Worm (Caenorhabditis elegans) whole organism, L3 larva: Measurements from ENCODE around the gene B0244.16.

Experiments
- ZK546.5 ChIP-seq: sonication (generic microtip); optimal IDR thresholded peaks from 2 replicates; lab custom pipeline; 2017; ENCODE audit warnings: missing biosample characterization, missing genetic modification characterization
- elt-1 ChIP-seq: fragments of 150-350 bp; optimal IDR thresholded peaks from 2 replicates; lab custom pipeline; 2014; ENCODE audit warnings: missing biosample characterization, missing genetic modification characterization
- fos-1 ChIP-seq: fragments of 150-350 bp; optimal IDR thresholded peaks from 2 replicates; lab custom pipeline; 2014; ENCODE audit warnings: missing biosample characterization, missing genetic modification characterization

DNA sequence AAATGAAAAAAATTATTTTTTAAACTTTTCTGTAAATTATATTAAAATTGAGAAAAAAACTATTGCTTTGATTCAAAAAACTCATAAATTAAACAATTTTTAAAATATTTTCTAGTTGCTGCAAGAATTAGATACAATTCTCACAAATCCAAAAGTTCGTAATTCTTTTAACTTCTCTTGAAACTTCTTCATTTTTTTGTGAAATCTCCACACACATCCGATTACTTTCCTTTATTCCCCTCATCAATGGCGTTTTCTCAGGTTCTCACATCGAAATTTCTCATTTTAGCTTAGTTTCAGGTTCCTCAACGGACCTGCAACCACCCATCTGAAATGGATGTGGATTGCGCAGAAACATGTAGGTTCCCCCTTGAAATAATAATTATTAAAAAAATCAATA is 18.2 kb upstream of the B0244.16 start, which contains the start of gene wrm-1:
- TF ChIP-seq ZK546.5 (tag; lab: Kevin White, UChicago): no peak
- no peak for TF ChIP-seq elt-1 (tag; lab: Kevin White, UChicago)
- TF ChIP-seq fos-1 (tag; lab: Kevin White, UChicago): no peak
